Worm (Caenorhabditis elegans) whole organism, early embryonic: Measurements from ENCODE around the gene mth-1.

ENCODE experiments used
- B0310.2 ChIP-seq: sonication (generic microtip); optimal IDR thresholded peaks from 2 replicates; lab custom pipeline; 2016; ENCODE audit warnings: mild to moderate bottlenecking, missing genetic modification characterization, missing compliant biosample characterization
- F13C5.2 ChIP-seq: sonication (generic microtip); optimal IDR thresholded peaks from 2 replicates; lab custom pipeline; 2017; ENCODE audit warnings: mild to moderate bottlenecking, missing genetic modification characterization, inconsistent platforms, missing compliant biosample characterization
- aly-1 ChIP-seq: sonication (generic microtip); optimal IDR thresholded peaks from 2 replicates; lab custom pipeline; 2016; ENCODE audit warnings: missing genetic modification characterization, missing compliant biosample characterization
- ama-1 ChIP-seq: fragments of 150-350 bp; optimal IDR thresholded peaks from 2 replicates; lab custom pipeline; 2014
- ceh-13 ChIP-seq: fragments of 200-800 bp; sonication (Bioruptor generic); optimal IDR thresholded peaks from 2 replicates; lab custom pipeline; 2018; ENCODE audit warnings: mild to moderate bottlenecking, missing genetic modification characterization, missing compliant biosample characterization
- ceh-36 ChIP-seq: sonication (generic microtip); optimal IDR thresholded peaks from 2 replicates; lab custom pipeline; 2016; ENCODE audit warnings: missing genetic modification characterization, inconsistent platforms, missing compliant biosample characterization
- ets-7 ChIP-seq: sonication (generic microtip); optimal IDR thresholded peaks from 2 replicates; lab custom pipeline; 2016; ENCODE audit warnings: missing genotype, missing genetic modification characterization, missing compliant biosample characterization
- flt-1 ChIP-seq: fragments of 200-800 bp; sonication (Bioruptor generic); IDR thresholded peaks from 2 replicates; pipeline ENCODE4 v1.3.6; 2022; ENCODE audit warnings: missing genetic modification characterization, missing compliant biosample characterization
- hmbx-1 ChIP-seq: sonication (generic microtip); optimal IDR thresholded peaks from 2 replicates; lab custom pipeline; 2016; ENCODE audit warnings: mild to moderate bottlenecking, missing genetic modification characterization, missing compliant biosample characterization
- hmg-4 ChIP-seq: fragments of 200-800 bp; sonication (Bioruptor generic); optimal IDR thresholded peaks from 2 replicates; lab custom pipeline; 2018; ENCODE audit warnings: mild to moderate bottlenecking, missing genetic modification characterization, missing compliant biosample characterization
- hnd-1 ChIP-seq: sonication (generic microtip); optimal IDR thresholded peaks from 2 replicates; lab custom pipeline; 2016; ENCODE audit warnings: missing genetic modification characterization, missing compliant biosample characterization
- pes-1 ChIP-seq: fragments of 200-800 bp; sonication (Bioruptor generic); IDR thresholded peaks from 2 replicates; pipeline ENCODE4 v1.3.6; 2022; ENCODE audit warnings: missing genetic modification reagents, missing genetic modification characterization, missing compliant biosample characterization
- scrt-1 ChIP-seq: fragments of 200-800 bp; sonication (Bioruptor generic); IDR thresholded peaks from 2 replicates; pipeline ENCODE4 v1.3.6; 2022; ENCODE audit warnings: missing genetic modification characterization, missing compliant biosample characterization
- sea-1 ChIP-seq: fragments of 200-800 bp; sonication (Bioruptor generic); conservative IDR thresholded peaks from 2 replicates; pipeline ENCODE4 v1.3.6; 2022; ENCODE audit warnings: missing genetic modification characterization, missing compliant biosample characterization
- tbx-11 ChIP-seq: fragments of 200-800 bp; sonication (Bioruptor generic); IDR thresholded peaks from 2 replicates; pipeline ENCODE4 v1.3.6; 2022; ENCODE audit warnings: missing genetic modification characterization, missing compliant biosample characterization
- tbx-37 ChIP-seq: fragments of 200-800 bp; sonication (Bioruptor generic); conservative IDR thresholded peaks from 2 replicates; pipeline ENCODE4 v1.3.6; 2022; ENCODE audit warnings: missing genetic modification reagents, missing genetic modification characterization, missing compliant biosample characterization
- tra-4 ChIP-seq: sonication (generic microtip); optimal IDR thresholded peaks from 2 replicates; lab custom pipeline; 2017; ENCODE audit warnings: missing genetic modification characterization, missing compliant biosample characterization

The mth-1 gene

DNA sequence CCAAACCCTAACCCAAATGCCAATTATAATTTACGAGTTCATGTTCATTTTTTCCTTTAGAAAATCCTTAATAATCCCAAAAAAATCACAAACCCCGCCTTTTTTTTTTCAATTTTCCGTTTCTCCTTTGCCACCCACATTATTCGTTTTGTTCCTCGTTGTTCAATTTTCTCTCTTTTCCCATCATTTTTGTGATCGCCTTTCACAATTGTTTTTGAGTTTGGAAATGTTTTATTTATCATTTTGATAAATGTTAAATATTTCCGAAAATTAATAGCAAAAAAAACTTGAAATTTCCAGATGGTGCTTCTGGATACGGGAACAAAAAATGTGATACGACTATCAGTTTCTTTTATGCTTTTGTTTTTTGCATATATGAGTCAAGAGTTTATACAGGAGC is 11.7 kb upstream of the mth-1 start, which contains the start of gene F31D5.2:
TSS of gene F31D5.2 (plus strand) at position 301 of the 400 bp plus-strand sequence.
- TF ChIP-seq sea-1 (GFP tag; lab: Robert Waterston, UW) (no peak), scrt-1 (GFP tag; lab: Robert Waterston, UW) (no peak), hnd-1 (no peak), F13C5.2 (tag; lab: Kevin White, UChicago) (no peak), B0310.2 (tag; lab: Kevin White, UChicago) (no peak), tbx-11 (GFP tag; lab: Robert Waterston, UW) (no peak), tbx-37 (GFP tag; lab: Robert Waterston, UW) (no peak), ceh-36 (tag; lab: Kevin White, UChicago) (no peak), pes-1 (GFP tag; lab: Robert Waterston, UW) (no peak), hmg-4 (GFP tag; lab: Kevin White, UChicago) (no peak), hmbx-1 (tag; lab: Kevin White, UChicago) (no peak), aly-1 (tag; lab: Kevin White, UChicago) (no peak), ama-1 (no peak), tra-4 (tag; lab: Kevin White, UChicago) (no peak), flt-1 (GFP tag; lab: Robert Waterston, UW) (no peak), ceh-13 (GFP tag; lab: Kevin White, UChicago) (no peak), ets-7 (tag; lab: Kevin White, UChicago) (no peak)

DNA sequence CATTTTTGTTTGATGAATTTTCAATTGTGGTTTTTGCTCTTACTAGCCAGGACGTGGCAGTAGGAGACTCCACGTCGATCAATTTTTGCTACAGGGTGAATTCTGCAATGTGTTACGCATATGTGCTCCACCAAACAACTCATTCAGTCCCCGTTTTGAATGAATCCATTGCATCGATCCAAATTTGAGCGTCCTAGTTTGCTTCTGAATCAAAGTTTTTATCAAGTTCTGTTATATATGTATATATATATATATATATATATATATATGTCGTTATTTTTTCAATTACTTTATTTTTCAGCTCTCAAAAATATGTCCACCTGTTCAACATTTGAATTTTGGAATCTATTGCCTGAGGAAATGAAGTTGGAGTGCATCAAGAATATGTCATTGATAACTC is 7.5 kb upstream of the mth-1 start, which contains the start of gene F31D5.7:
TSS of gene F31D5.7 (plus strand) at position 301 of the 400 bp plus-strand sequence.
- no peak for TF ChIP-seq ama-1
- no peak for TF ChIP-seq scrt-1 (GFP tag; lab: Robert Waterston, UW)
- no peak for TF ChIP-seq ceh-13 (GFP tag; lab: Kevin White, UChicago)
- no peak for TF ChIP-seq hmbx-1 (tag; lab: Kevin White, UChicago)
- no peak for TF ChIP-seq tbx-37 (GFP tag; lab: Robert Waterston, UW)
- TF ChIP-seq ceh-36 (tag; lab: Kevin White, UChicago) = no peak

DNA sequence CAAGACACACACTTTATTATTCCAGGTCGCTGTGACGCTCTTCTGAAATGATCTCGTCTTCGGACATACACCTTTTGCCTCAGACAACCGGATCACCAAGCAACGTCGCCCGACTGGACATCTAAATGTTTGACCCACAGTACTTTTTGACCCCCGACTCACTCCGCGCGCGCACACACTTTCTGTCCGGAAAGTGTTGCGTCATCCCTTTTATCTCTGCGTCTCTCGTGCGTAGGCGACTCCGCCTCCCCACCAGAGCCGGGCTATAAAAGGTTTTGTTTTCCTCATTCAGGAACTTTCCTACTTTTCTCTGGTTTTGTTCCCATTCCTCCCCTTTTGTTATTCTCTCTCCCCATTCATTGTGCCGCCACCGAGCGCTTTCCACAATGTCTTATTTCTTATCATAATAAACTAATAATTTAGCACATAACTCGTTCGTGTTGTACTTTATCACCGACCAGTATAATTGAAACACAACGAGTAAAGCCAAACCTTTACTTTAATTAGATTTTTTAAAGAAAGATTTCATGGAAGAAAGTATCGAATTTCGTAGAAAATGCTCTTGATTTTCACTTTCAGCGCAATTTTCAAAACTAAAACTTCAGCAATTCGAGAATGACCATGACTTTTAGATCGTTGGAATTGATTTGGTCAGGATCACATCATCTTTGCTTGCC is 5.6 kb upstream of the mth-1 start, which contains the start of gene F31D5.6:
TSS of gene F31D5.6 (plus strand) at position 627 of the 677 bp plus-strand sequence.
- TF ChIP-seq sea-1 (GFP tag; lab: Robert Waterston, UW) = 0 out of 2 replicates have a peak, but pooled peaks have one; percentile 43
- no peak for TF ChIP-seq B0310.2 (tag; lab: Kevin White, UChicago)

DNA sequence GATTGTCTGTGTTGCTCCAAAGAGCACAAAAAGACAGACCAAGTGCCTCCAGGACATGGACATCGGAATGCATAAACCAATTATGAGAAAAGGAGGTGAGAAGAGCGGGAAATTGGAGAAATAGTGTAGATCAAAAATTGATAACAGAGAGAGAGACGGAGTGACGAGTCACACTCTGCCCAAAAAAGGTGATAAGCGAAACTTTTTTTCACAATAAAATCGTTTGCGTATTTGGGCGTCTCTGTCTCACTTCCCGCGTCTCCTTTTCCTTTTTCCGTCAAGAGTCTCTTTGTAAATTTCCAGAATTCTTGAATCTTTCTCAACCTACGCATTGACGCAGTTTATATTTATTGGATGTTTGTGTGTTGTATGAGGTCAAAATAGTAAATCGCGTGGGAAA is 9.5 kb downstream of the mth-1 start, which contains the start of gene mth-2:
TSS of gene mth-2 (minus strand) at position 188 of the 400 bp plus-strand sequence.
- TF ChIP-seq ceh-36 (tag; lab: Kevin White, UChicago) = no peak
- TF ChIP-seq sea-1 (GFP tag; lab: Robert Waterston, UW) = no peak
- TF ChIP-seq B0310.2 (tag; lab: Kevin White, UChicago) = no peak
- no peak for TF ChIP-seq ama-1
- no peak for TF ChIP-seq hmg-4 (GFP tag; lab: Kevin White, UChicago)
- TF ChIP-seq tbx-11 (GFP tag; lab: Robert Waterston, UW) = no peak
- TF ChIP-seq tra-4 (tag; lab: Kevin White, UChicago) = no peak
- no peak for TF ChIP-seq ets-7 (tag; lab: Kevin White, UChicago)

DNA sequence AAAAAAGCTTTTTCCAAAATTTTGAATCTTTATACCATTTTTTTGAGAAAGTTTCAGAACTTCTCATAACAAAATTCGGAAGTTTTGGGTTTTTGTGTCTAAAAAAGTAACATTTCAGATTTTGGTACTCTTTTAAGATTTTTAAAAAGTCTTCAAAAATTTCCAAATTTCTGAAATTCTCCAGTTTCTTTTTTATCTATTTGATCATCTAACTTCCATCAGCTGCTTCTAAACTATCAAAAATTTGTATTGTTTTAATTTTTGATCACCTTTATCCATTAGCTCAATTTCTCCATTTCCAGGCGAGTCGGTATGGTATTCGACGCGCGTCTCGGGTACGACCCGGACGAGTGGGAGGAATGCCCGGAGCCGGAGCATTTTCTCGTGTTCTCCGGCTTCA is 17.2 kb downstream of the mth-1 start, which contains the start of gene cpna-1:
TSS of gene cpna-1 (plus strand) at position 301 of the 400 bp plus-strand sequence.
- no peak for TF ChIP-seq flt-1 (GFP tag; lab: Robert Waterston, UW)
- TF ChIP-seq scrt-1 (GFP tag; lab: Robert Waterston, UW) = no peak
- no peak for TF ChIP-seq hnd-1
- no peak for TF ChIP-seq hmbx-1 (tag; lab: Kevin White, UChicago)
- no peak for TF ChIP-seq tbx-37 (GFP tag; lab: Robert Waterston, UW)
- TF ChIP-seq pes-1 (GFP tag; lab: Robert Waterston, UW) = no peak
- no peak for TF ChIP-seq aly-1 (tag; lab: Kevin White, UChicago)
- TF ChIP-seq tra-4 (tag; lab: Kevin White, UChicago) = no peak
- TF ChIP-seq ama-1 = no peak
- no peak for TF ChIP-seq tbx-11 (GFP tag; lab: Robert Waterston, UW)
- no peak for TF ChIP-seq ceh-13 (GFP tag; lab: Kevin White, UChicago)
- TF ChIP-seq B0310.2 (tag; lab: Kevin White, UChicago) = no peak
- TF ChIP-seq sea-1 (GFP tag; lab: Robert Waterston, UW) = no peak
- TF ChIP-seq ets-7 (tag; lab: Kevin White, UChicago) = no peak
- TF ChIP-seq hmg-4 (GFP tag; lab: Kevin White, UChicago) = no peak
- TF ChIP-seq F13C5.2 (tag; lab: Kevin White, UChicago) = no peak
- TF ChIP-seq ceh-36 (tag; lab: Kevin White, UChicago) = no peak

DNA sequence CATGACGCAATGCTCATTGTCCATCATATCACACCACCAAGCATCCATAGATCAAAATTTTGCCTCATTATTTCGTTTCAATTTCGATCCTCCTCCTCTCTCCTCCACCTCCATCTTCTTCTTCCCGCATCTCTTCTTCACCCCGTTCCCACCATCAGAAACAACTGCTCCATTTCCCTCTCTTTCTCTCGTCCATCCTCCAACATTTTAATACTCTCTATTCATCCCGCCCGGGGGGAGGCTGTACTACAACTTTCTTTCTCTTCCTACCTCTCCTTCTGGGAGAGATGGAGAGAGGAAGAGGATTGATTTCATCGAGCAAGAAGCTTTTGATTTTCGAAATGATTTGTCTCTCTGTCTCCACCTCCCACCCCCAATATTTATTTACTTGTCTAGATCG is 19.6 kb downstream of the mth-1 start:
- TF ChIP-seq sea-1 (GFP tag; lab: Robert Waterston, UW) = no peak
- TF ChIP-seq pes-1 (GFP tag; lab: Robert Waterston, UW) = no peak
- no peak for TF ChIP-seq ceh-36 (tag; lab: Kevin White, UChicago)
- no peak for TF ChIP-seq B0310.2 (tag; lab: Kevin White, UChicago)

DNA sequence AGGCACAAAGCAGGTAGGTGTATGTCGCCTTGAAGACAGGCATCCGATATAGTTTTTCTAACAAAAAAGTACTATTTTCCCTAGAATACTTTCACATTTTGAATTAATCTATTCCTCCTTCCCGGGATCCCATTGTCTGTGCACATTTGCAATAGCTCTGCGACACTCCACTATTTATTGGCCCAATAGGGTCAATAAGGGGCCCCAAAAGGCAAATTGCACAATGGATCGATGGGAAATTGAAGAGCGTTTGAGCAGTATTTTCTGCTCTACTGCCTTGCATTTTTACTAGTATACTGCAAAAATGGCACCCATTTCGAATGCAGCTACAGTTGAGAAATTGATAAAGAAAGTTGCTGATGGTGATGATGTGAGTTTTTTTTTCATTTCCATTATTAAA is 21.2 kb downstream of the mth-1 start, which contains the start of gene R03H10.11:
TSS of gene R03H10.11 (plus strand) at position 301 of the 400 bp plus-strand sequence.
- no peak for TF ChIP-seq tra-4 (tag; lab: Kevin White, UChicago)
- no peak for TF ChIP-seq tbx-37 (GFP tag; lab: Robert Waterston, UW)
- no peak for TF ChIP-seq tbx-11 (GFP tag; lab: Robert Waterston, UW)
- no peak for TF ChIP-seq hmbx-1 (tag; lab: Kevin White, UChicago)
- TF ChIP-seq flt-1 (GFP tag; lab: Robert Waterston, UW) = no peak
- no peak for TF ChIP-seq pes-1 (GFP tag; lab: Robert Waterston, UW)
- TF ChIP-seq ceh-13 (GFP tag; lab: Kevin White, UChicago) = no peak
- no peak for TF ChIP-seq F13C5.2 (tag; lab: Kevin White, UChicago)
- TF ChIP-seq sea-1 (GFP tag; lab: Robert Waterston, UW) = no peak
- no peak for TF ChIP-seq ceh-36 (tag; lab: Kevin White, UChicago)
- TF ChIP-seq hmg-4 (GFP tag; lab: Kevin White, UChicago) = no peak
- TF ChIP-seq ama-1 = no peak
